Worm (Caenorhabditis elegans): ENCODE results near the gene D2062.13.
"Not testable (repeated sequence)": the region's sequence is repeated elsewhere in the genome, so short reads cannot be mapped to it uniquely, and the experiment has no call there.

The D2062.13 gene

DNA sequence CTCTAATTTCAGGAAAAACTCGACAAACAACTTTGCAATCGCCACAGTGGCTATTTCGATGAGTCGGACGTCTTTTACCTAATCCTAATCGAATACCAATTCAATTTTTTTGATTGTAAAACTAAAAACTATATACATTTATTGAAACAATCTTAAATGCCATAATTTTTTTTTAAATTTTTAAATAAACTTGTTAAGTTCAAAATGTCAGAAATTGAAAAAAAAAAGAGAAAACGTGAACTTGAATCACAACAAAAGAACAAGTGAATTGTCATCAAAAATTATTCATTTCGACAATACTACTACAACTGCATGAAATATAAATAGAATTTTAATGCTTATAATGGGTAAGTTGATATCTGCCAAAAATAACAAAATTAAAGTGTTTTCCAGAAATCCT lies at the start of gene D2062.13:
Gene D2062.13, plus strand, starts transcription at position 301 of the 400 bp plus-strand sequence.
- not testable (repeated sequence) for TF ChIP-seq F37B4.10 (GFP tag; IDR thresholded peaks at IDR 0.05); tbx-9 (tag; optimal IDR thresholded peaks at IDR 0.05; ENCODE audit: borderline replicate concordance); efl-1 (GFP tag; optimal IDR thresholded peaks at IDR 0.05)

DNA sequence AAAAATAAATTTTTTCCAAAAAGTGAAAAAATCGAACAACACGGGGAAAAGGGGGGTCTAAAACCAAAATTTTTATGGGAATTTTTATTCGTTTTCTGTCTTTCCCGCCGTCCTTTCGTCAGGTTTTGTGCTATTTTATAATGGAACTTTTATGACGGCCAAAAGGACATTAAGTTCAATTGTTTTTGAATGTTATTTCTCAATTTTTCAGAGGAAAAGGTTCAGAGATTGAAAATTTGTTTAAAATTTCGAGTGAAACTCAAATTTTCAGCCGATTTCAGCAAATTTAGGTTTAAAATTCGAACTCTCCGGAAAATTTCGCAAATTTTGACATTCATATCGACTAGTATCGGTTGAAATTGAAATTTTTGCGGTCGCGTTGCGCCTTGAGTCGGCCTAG lies 48.4 kb upstream of the D2062.13 start, which contains the start of gene nep-18:
Gene nep-18, minus strand, starts transcription at position 101 of the 400 bp plus-strand sequence.
- TF ChIP-seq F39B2.1 (GFP tag; IDR thresholded peaks at IDR 0.05): no peak
- TF ChIP-seq ztf-6 (GFP tag; IDR thresholded peaks at IDR 0.05): no peak
- no peak for TF ChIP-seq zfh-2 (GFP tag; conservative IDR thresholded peaks at IDR 0.05)
- no peak for TF ChIP-seq nfyb-1 (GFP tag; IDR thresholded peaks at IDR 0.05)
- TF ChIP-seq Y95B8A.8 (GFP tag; IDR thresholded peaks at IDR 0.05): no peak
- TF ChIP-seq nhr-90 (tag; optimal IDR thresholded peaks at IDR 0.05): no peak
- TF ChIP-seq cebp-2 (GFP tag; IDR thresholded peaks at IDR 0.05): no peak
- no peak for TF ChIP-seq nhr-80 (tag; optimal IDR thresholded peaks at IDR 0.05)
- TF ChIP-seq egrh-3 (GFP tag; IDR thresholded peaks at IDR 0.05): no peak
- TF ChIP-seq F57C9.4 (tag; optimal IDR thresholded peaks at IDR 0.05): no peak
- TF ChIP-seq tbx-9 (tag; optimal IDR thresholded peaks at IDR 0.05; ENCODE audit: borderline replicate concordance): no peak
- no peak for TF ChIP-seq T26A5.8 (tag; optimal IDR thresholded peaks at IDR 0.05)
- TF ChIP-seq hlh-12 (tag; optimal IDR thresholded peaks at IDR 0.05): no peak
- TF ChIP-seq F37B4.10 (GFP tag; IDR thresholded peaks at IDR 0.05): no peak
- no peak for TF ChIP-seq Y67H2A.10 (GFP tag; conservative IDR thresholded peaks at IDR 0.05)
- TF ChIP-seq let-526 (GFP tag; IDR thresholded peaks at IDR 0.05): no peak

DNA sequence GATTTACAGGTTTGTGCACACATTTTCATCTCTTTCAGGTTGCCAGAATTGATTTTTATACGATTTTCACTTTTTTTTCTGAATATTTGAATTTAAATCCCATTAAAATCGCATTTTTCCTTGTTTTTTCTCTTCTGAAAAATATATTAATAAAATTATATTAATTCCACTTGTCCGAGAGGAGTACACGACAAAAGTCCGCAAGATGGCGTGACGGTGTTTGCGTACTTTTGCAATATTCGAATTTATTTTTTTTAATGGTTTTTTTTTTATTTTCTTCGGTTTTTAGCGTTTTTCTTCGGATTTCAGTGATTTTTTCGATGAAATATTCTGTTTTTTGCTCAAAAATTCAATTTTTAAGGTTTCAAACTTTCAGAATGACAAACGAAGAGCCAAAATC lies 47.5 kb upstream of the D2062.13 start, which contains the start of gene usp-39:
Gene usp-39, plus strand, starts transcription at position 377 of the 400 bp plus-strand sequence.
- TF ChIP-seq let-607 (tag; optimal IDR thresholded peaks at IDR 0.05) (no peak), rpc-1 (optimal IDR thresholded peaks at IDR 0.05) (no peak), rpc-1 (tag; optimal IDR thresholded peaks at IDR 0.05) (no peak), lin-54 (GFP tag; optimal IDR thresholded peaks at IDR 0.05) (peak; percentile 84), zim-3 (tag; optimal IDR thresholded peaks at IDR 0.05) (no peak), snpc-1.1 (tag; optimal IDR thresholded peaks at IDR 0.05; ENCODE audit: insufficient read depth) (peak; percentile 45), ama-1 (optimal IDR thresholded peaks at IDR 0.05) (no peak), ama-1 (GFP tag; optimal IDR thresholded peaks at IDR 0.05) (no peak), ZK185.1 (tag; optimal IDR thresholded peaks at IDR 0.05; ENCODE audit: poor library complexity, severe bottlenecking) (no peak), F33H1.4 (GFP tag; IDR thresholded peaks at IDR 0.05) (peak; percentile 53), sptf-2 (GFP tag; optimal IDR thresholded peaks at IDR 0.05) (no peak), xnd-1 (tag; optimal IDR thresholded peaks at IDR 0.05) (no peak), attf-6 (GFP tag; IDR thresholded peaks at IDR 0.05) (no peak), tbx-9 (tag; optimal IDR thresholded peaks at IDR 0.05; ENCODE audit: borderline replicate concordance) (no peak), cebp-1 (GFP tag; IDR thresholded peaks at IDR 0.05) (no peak), cebp-1 (tag; optimal IDR thresholded peaks at IDR 0.05) (peak; percentile 66), tlf-1 (GFP tag; optimal IDR thresholded peaks at IDR 0.05) (no peak), Y53G8AR.9 (GFP tag; conservative IDR thresholded peaks at IDR 0.05) (no peak), aptf-2 (GFP tag; conservative IDR thresholded peaks at IDR 0.05) (no peak), F39B2.1 (GFP tag; IDR thresholded peaks at IDR 0.05) (no peak), pha-4 (tag; optimal IDR thresholded peaks at IDR 0.05) (peak; percentile 79), K11D2.4 (GFP tag; IDR thresholded peaks at IDR 0.05) (peak; percentile 54; the same call in 1 of the 2 replicates), hlh-26 (GFP tag; conservative IDR thresholded peaks at IDR 0.05) (no peak), Y56A3A.18 (GFP tag; IDR thresholded peaks at IDR 0.05) (0 out of 2 replicates have a peak, but pooled peaks have one; percentile 60), attf-5 (GFP tag; optimal IDR thresholded peaks at IDR 0.05) (no peak), hmg-20 (GFP tag; IDR thresholded peaks at IDR 0.05) (0 out of 2 replicates have a peak, but pooled peaks have one; percentile 26), F52B5.7 (tag; optimal IDR thresholded peaks at IDR 0.05) (no peak), him-1 (tag; optimal IDR thresholded peaks at IDR 0.05) (peak; percentile 25), mes-4 (tag; optimal IDR thresholded peaks at IDR 0.05) (no peak), efl-1 (GFP tag; optimal IDR thresholded peaks at IDR 0.05) (peak; percentile 55), atf-7 (tag; optimal IDR thresholded peaks at IDR 0.05) (no peak), lsy-27 (tag; optimal IDR thresholded peaks at IDR 0.05; ENCODE audit: borderline replicate concordance, insufficient read depth) (no peak)

Data from whole organism, young adult.